Worm (Caenorhabditis elegans): ENCODE data around the gene bus-2.

bus-2 gene

DNA sequence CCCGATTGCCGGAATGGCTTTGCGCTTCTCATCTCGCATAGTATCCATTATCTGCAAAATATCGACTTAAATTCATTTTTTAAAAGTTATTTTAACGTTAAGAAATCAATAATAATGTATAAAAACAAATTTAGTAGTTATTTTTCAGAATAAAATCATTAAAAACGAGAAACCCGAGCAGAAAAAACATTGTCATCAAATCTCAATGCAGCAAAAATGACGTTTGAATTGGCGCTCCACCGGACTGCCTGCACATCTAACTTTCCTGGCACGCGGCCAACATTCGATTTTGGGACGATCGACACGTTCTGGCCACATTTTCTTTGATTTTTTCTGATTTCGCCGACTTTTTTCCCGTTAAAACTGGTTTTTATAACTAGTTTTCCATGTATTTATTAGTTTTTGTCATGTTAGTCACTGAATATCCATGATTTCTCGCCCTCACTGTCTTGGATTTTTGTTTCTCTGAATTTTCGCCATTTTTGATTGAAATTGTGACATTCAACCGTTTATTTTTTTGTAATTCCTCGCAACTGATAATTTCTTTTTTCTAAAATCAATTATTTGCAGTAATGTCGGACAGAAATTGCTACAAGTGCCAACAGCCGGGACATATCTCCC lies 10.1 kb downstream of the bus-2 start, which contains the start of the genes pbs-1 and K08D12.3 (continued):
- TF ChIP-seq mxl-3 (GFP tag; optimal IDR thresholded peaks at IDR 0.05) (peak; percentile 94), Y75B8A.6 (GFP tag; IDR thresholded peaks at IDR 0.05) (no peak), nhr-11 (tag; optimal IDR thresholded peaks at IDR 0.05) (peak; percentile 40), arid-1 (GFP tag; conservative IDR thresholded peaks at IDR 0.05) (0 out of 2 replicates have a peak, but pooled peaks have one; percentile 17), sdz-12 (GFP tag; optimal IDR thresholded peaks at IDR 0.05) (no peak), unc-39 (tag; optimal IDR thresholded peaks at IDR 0.05) (no peak), lin-13 (GFP tag; optimal IDR thresholded peaks at IDR 0.05) (peak; percentile 59), hlh-11 (tag; optimal IDR thresholded peaks at IDR 0.05) (peak; percentile 79), daf-12 (tag; optimal IDR thresholded peaks at IDR 0.05) (no peak), pha-4 (GFP tag; IDR thresholded peaks at IDR 0.05) (no peak), pha-4 (tag; optimal IDR thresholded peaks at IDR 0.05) (no peak), lin-39 (tag; optimal IDR thresholded peaks at IDR 0.05) (no peak), saeg-2 (GFP tag; IDR thresholded peaks at IDR 0.05) (peak; percentile 52; the same call in 1 of the 2 replicates), nhr-76 (tag; optimal IDR thresholded peaks at IDR 0.05) (no peak), fos-1 (tag; optimal IDR thresholded peaks at IDR 0.05) (no peak), zfp-3 (GFP tag; conservative IDR thresholded peaks at IDR 0.05) (no peak), daf-16 (GFP tag; optimal IDR thresholded peaks at IDR 0.05) (no peak), daf-16 (tag; optimal IDR thresholded peaks at IDR 0.05) (peak; percentile 25), rbr-2 (tag; optimal IDR thresholded peaks at IDR 0.05) (peak; percentile 69), nhr-25 (tag; optimal IDR thresholded peaks at IDR 0.05; ENCODE audit: borderline replicate concordance, insufficient read depth) (peak; percentile 48)

DNA sequence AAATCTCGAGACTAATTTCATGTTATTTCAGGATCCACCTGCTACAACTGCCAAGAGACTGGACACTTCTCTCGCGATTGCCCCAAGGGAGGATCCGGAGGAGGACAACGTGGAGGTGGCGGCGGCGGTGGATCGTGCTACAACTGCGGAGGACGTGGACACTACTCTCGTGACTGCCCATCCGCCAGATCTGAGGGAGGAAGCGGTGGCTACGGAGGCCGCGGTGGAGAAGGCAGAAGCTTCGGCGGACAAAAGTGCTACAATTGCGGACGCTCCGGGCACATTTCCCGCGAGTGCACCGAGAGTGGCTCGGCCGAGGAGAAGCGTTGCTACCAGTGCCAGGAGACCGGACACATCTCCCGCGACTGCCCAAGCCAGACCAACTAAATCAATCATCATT lies 10.8 kb downstream of the bus-2 start:
- TF ChIP-seq ctbp-1 (GFP tag; IDR thresholded peaks at IDR 0.05) (no peak), set-16 (GFP tag; IDR thresholded peaks at IDR 0.05) (peak; percentile 96), cey-2 (tag; optimal IDR thresholded peaks at IDR 0.05; ENCODE audit: borderline replicate concordance, insufficient read depth) (no peak), rbr-2 (tag; optimal IDR thresholded peaks at IDR 0.05) (no peak), ama-1 (optimal IDR thresholded peaks at IDR 0.05) (no peak)

DNA sequence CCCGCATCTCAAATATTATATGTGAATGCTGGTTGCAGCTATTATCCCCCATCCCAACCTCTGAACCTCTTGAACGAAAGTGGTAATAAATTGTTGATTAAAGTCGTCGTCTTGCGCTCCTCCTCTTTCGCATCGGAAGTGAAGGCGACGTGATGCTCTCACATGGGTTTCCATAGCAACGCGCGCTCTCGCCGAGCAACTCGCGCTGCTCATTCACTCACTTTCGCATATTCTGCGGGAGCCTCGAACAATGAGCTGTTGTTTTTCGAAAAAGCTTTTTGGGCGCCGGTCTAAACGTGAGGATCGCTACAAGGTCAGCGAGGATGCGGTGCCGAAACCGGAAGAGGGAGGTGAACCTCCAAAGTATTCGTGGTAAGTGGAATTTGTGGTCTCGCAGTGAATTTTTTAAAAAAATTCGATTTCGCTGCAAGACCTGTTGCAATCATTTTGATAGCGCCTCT lies 11.4 kb downstream of the bus-2 start, which contains the start of gene rpi-2:
rpi-2 (plus strand) TSS at position 234 of the 461 bp plus-strand sequence.
- TF ChIP-seq saeg-2 (GFP tag; IDR thresholded peaks at IDR 0.05) (no peak), dmd-9 (GFP tag; IDR thresholded peaks at IDR 0.05) (peak; percentile 64; the same call in 1 of the 2 replicates), gei-8 (GFP tag; optimal IDR thresholded peaks at IDR 0.05) (peak; percentile 55), hlh-11 (tag; optimal IDR thresholded peaks at IDR 0.05) (no peak), ceh-28 (tag; optimal IDR thresholded peaks at IDR 0.05) (no peak), dmd-6 (GFP tag; IDR thresholded peaks at IDR 0.05) (peak; percentile 38), F37D6.2 (tag; optimal IDR thresholded peaks at IDR 0.05) (no peak), unc-130 (GFP tag; optimal IDR thresholded peaks at IDR 0.05) (peak; percentile 53), Y5F2A.4 (GFP tag; optimal IDR thresholded peaks at IDR 0.05) (peak; percentile 53), lin-15B (tag; optimal IDR thresholded peaks at IDR 0.05) (no peak), fos-1 (tag; optimal IDR thresholded peaks at IDR 0.05) (no peak), daf-19 (GFP tag; conservative IDR thresholded peaks at IDR 0.05) (no peak), mep-1 (tag; optimal IDR thresholded peaks at IDR 0.05) (peak; percentile 13), nhr-102 (tag; optimal IDR thresholded peaks at IDR 0.05) (peak; percentile 22), madf-5 (GFP tag; IDR thresholded peaks at IDR 0.05) (peak in 1 of 2 experiments; percentile 80; a peak in 1 of 4 replicates), nhr-77 (tag; optimal IDR thresholded peaks at IDR 0.05) (no peak), ama-1 (optimal IDR thresholded peaks at IDR 0.05) (peak; percentile 87), dmd-8 (GFP tag; IDR thresholded peaks at IDR 0.05) (peak; percentile 74; the same call in 1 of the 2 replicates), tra-1 (GFP tag; IDR thresholded peaks at IDR 0.05) (peak; percentile 48; the same call in 1 of the 2 replicates), dve-1 (tag; optimal IDR thresholded peaks at IDR 0.05; ENCODE audit: insufficient read depth) (no peak), php-3 (GFP tag; IDR thresholded peaks at IDR 0.05) (0 out of 2 replicates have a peak, but pooled peaks have one; percentile 45), unc-39 (tag; optimal IDR thresholded peaks at IDR 0.05) (no peak), ztf-7 (tag; optimal IDR thresholded peaks at IDR 0.05) (no peak), sdz-12 (GFP tag; optimal IDR thresholded peaks at IDR 0.05) (peak; percentile 40), mdl-1 (tag; optimal IDR thresholded peaks at IDR 0.05) (no peak), lin-38 (GFP tag; IDR thresholded peaks at IDR 0.05) (peak; percentile 88), duxl-1 (tag; optimal IDR thresholded peaks at IDR 0.05; ENCODE audit: poor library complexity) (peak; percentile 11), mxl-2 (GFP tag; conservative IDR thresholded peaks at IDR 0.05) (0 out of 2 replicates have a peak, but pooled peaks have one; percentile 37)
